Worm (Caenorhabditis elegans) whole organism, mixed stage, embryonic: ENCODE data around the gene aak-1.
A peak's percentile ranks its signal among the peaks of the same experiment; 100 is the strongest.

Experiments
- M03D4.4 ChIP-seq: sonication (generic microtip); optimal IDR thresholded peaks from 2 replicates; lab custom pipeline; 2017; ENCODE audit warnings: mild to moderate bottlenecking, missing genetic modification characterization, missing compliant biosample characterization
- blmp-1 ChIP-seq: fragments of 150-350 bp; optimal IDR thresholded peaks from 2 replicates; lab custom pipeline; 2014; ENCODE audit warnings: missing biosample characterization, missing genetic modification characterization
- ceh-39 ChIP-seq: fragments of 150-350 bp; optimal IDR thresholded peaks from 2 replicates; lab custom pipeline; 2014; ENCODE audit warnings: missing biosample characterization, missing genetic modification characterization
- ceh-43 ChIP-seq: fragments of 200-800 bp; sonication (Bioruptor generic); optimal IDR thresholded peaks from 2 replicates; lab custom pipeline; 2018; ENCODE audit warnings: mild to moderate bottlenecking, missing genetic modification characterization, moderate library complexity, missing compliant biosample characterization
- ceh-83 ChIP-seq: fragments of 200-800 bp; sonication (Bioruptor generic); optimal IDR thresholded peaks from 2 replicates; lab custom pipeline; 2018; ENCODE audit warnings: mild to moderate bottlenecking, missing genetic modification characterization, missing compliant biosample characterization
- ces-1 ChIP-seq: fragments of 150-350 bp; optimal IDR thresholded peaks from 2 replicates; lab custom pipeline; 2014; ENCODE audit warnings: missing biosample characterization, missing genetic modification reagents, missing genetic modification characterization
- cnd-1 ChIP-seq: fragments of 200-800 bp; sonication (Bioruptor generic); optimal IDR thresholded peaks from 2 replicates; lab custom pipeline; 2018; ENCODE audit warnings: mild to moderate bottlenecking, missing genetic modification characterization, missing compliant biosample characterization
- drap-1 ChIP-seq: fragments of 200-800 bp; sonication (Bioruptor generic); optimal IDR thresholded peaks from 3 replicates; lab custom pipeline; 2018; ENCODE audit warnings: mild to moderate bottlenecking, missing genetic modification characterization, missing compliant biosample characterization
- elt-1 ChIP-seq: sonication (generic microtip); optimal IDR thresholded peaks from 2 replicates; lab custom pipeline; 2017; ENCODE audit warnings: missing genetic modification characterization, mild to moderate bottlenecking, missing compliant biosample characterization, antibody characterized with exemption, moderate library complexity, borderline replicate concordance; ENCODE audit not compliant: insufficient read depth
- ham-2 ChIP-seq: fragments of 200-800 bp; sonication (Bioruptor generic); optimal IDR thresholded peaks from 2 replicates; lab custom pipeline; 2018; ENCODE audit warnings: mild to moderate bottlenecking, missing genetic modification characterization, missing compliant biosample characterization
- hlh-1 ChIP-seq: fragments of 150-350 bp; optimal IDR thresholded peaks from 2 replicates; lab custom pipeline; 2014; ENCODE audit warnings: missing biosample characterization, missing genetic modification reagents, missing genetic modification characterization
- lin-13 ChIP-seq: fragments of 150-350 bp; optimal IDR thresholded peaks from 2 replicates; lab custom pipeline; 2014; ENCODE audit warnings: missing biosample characterization, missing genetic modification characterization
- lin-32 ChIP-seq: fragments of 200-800 bp; sonication (Bioruptor generic); optimal IDR thresholded peaks from 2 replicates; lab custom pipeline; 2018; ENCODE audit warnings: mild to moderate bottlenecking, missing genetic modification characterization, missing compliant biosample characterization
- mep-1 ChIP-seq: fragments of 150-350 bp; optimal IDR thresholded peaks from 2 replicates; lab custom pipeline; 2017; ENCODE audit warnings: missing biosample characterization, missing genetic modification reagents, missing genetic modification characterization, inconsistent platforms
- mls-2 ChIP-seq: sonication (generic microtip); optimal IDR thresholded peaks from 2 replicates; lab custom pipeline; 2016; ENCODE audit warnings: mild to moderate bottlenecking, missing genetic modification characterization, moderate library complexity, missing compliant biosample characterization
- nhr-12 ChIP-seq: fragments of 150-350 bp; optimal IDR thresholded peaks from 2 replicates; lab custom pipeline; 2014; ENCODE audit warnings: missing biosample characterization, missing genetic modification characterization
- nhr-237 ChIP-seq: fragments of 150-350 bp; optimal IDR thresholded peaks from 2 replicates; lab custom pipeline; 2014; ENCODE audit warnings: missing biosample characterization, missing genetic modification characterization
- nhr-28 ChIP-seq: fragments of 150-350 bp; optimal IDR thresholded peaks from 2 replicates; lab custom pipeline; 2014; ENCODE audit warnings: missing biosample characterization, missing genetic modification characterization
- nhr-76 ChIP-seq: sonication (generic microtip); optimal IDR thresholded peaks from 2 replicates; lab custom pipeline; 2017; ENCODE audit warnings: missing biosample characterization, missing genetic modification characterization
- pha-4 ChIP-seq: fragments of 150-350 bp; optimal IDR thresholded peaks from 2 replicates; lab custom pipeline; 2018; ENCODE audit warnings: missing biosample characterization, missing genetic modification reagents, missing genetic modification characterization
- snpc-4 ChIP-seq: fragments of 150-350 bp; optimal IDR thresholded peaks from 2 replicates; lab custom pipeline; 2014; ENCODE audit warnings: missing biosample characterization, missing genetic modification characterization
- sptf-1 ChIP-seq: sonication (generic microtip); optimal IDR thresholded peaks from 2 replicates; lab custom pipeline; 2017; ENCODE audit warnings: mild to moderate bottlenecking, missing genetic modification characterization, moderate library complexity, missing compliant biosample characterization
- tbx-8 ChIP-seq: fragments of 200-800 bp; sonication (Bioruptor generic); optimal IDR thresholded peaks from 2 replicates; lab custom pipeline; 2018; ENCODE audit warnings: mild to moderate bottlenecking, missing genetic modification characterization, moderate library complexity, missing compliant biosample characterization
- unc-120 ChIP-seq: sonication (generic microtip); optimal IDR thresholded peaks from 2 replicates; lab custom pipeline; 2017; ENCODE audit warnings: missing genetic modification characterization, missing compliant biosample characterization; ENCODE audit not compliant: poor library complexity, severe bottlenecking
- unc-39 ChIP-seq: fragments of 150-350 bp; optimal IDR thresholded peaks from 2 replicates; lab custom pipeline; 2014; ENCODE audit warnings: missing biosample characterization, missing genetic modification characterization
- unc-62 ChIP-seq: fragments of 150-350 bp; optimal IDR thresholded peaks from 2 replicates; lab custom pipeline; 2014; ENCODE audit warnings: missing biosample characterization, missing genetic modification reagents, missing genetic modification characterization
- zip-8 ChIP-seq: fragments of 150-350 bp; optimal IDR thresholded peaks from 2 replicates; lab custom pipeline; 2014; ENCODE audit warnings: missing biosample characterization, missing genetic modification characterization
- ztf-11 ChIP-seq: fragments of 150-350 bp; optimal IDR thresholded peaks from 2 replicates; lab custom pipeline; 2014; ENCODE audit warnings: missing biosample characterization, missing genetic modification characterization

aak-1 gene

ce11 chrIII:8737391-8737790 is 23.5 kb downstream of the aak-1 start:
- TF ChIP-seq ceh-83 (GFP tag; lab: Kevin White, UChicago): no peak
- TF ChIP-seq ces-1 (GFP tag; lab: Kevin White, UChicago): peak; percentile 81
- TF ChIP-seq, all 35 proteins: peak for 1

ce11 chrIII:8734327-8734885 is 26.5 kb downstream of the aak-1 start:
- TF ChIP-seq unc-62 (peak; percentile 74), zip-8 (peak; percentile 26), M03D4.4 (no peak), pha-4 (tag; lab: Kevin White, UChicago) (no peak), hlh-1 (tag; lab: Kevin White, UChicago) (peak; percentile 70), unc-120 (peak; percentile 39), elt-1 (tag; lab: Kevin White, UChicago) (no peak), nhr-237 (tag; lab: Kevin White, UChicago) (peak; percentile 21)

ce11 chrIII:8733667-8734066 is 27.2 kb downstream of the aak-1 start:
- TF ChIP-seq lin-32 (GFP tag; lab: Kevin White, UChicago) (no peak), blmp-1 (tag; lab: Kevin White, UChicago) (no peak), elt-1 (tag; lab: Kevin White, UChicago) (no peak), ztf-11 (tag; lab: Kevin White, UChicago) (no peak), ham-2 (GFP tag; lab: Kevin White, UChicago) (no peak), unc-39 (tag; lab: Kevin White, UChicago) (no peak)

ce11 chrIII:8733237-8733636 is 27.7 kb downstream of the aak-1 start:
- TF ChIP-seq ceh-39 (tag; lab: Kevin White, UChicago) (no peak), blmp-1 (tag; lab: Kevin White, UChicago) (no peak), mep-1 (no peak), cnd-1 (no peak), tbx-8 (no peak), snpc-4 (tag; lab: Kevin White, UChicago) (no peak), pha-4 (tag; lab: Kevin White, UChicago) (peak; percentile 87), unc-120 (no peak), ces-1 (GFP tag; lab: Kevin White, UChicago) (no peak)

- TF ChIP-seq nhr-28 (tag; lab: Kevin White, UChicago) (no peak), ztf-11 (tag; lab: Kevin White, UChicago) (no peak), elt-1 (tag; lab: Kevin White, UChicago) (no peak), nhr-76 (tag; lab: Kevin White, UChicago) (no peak), nhr-237 (tag; lab: Kevin White, UChicago) (no peak), nhr-12 (tag; lab: Kevin White, UChicago) (no peak), sptf-1 (tag; lab: Kevin White, UChicago) (no peak), pha-4 (tag; lab: Kevin White, UChicago) (no peak), ham-2 (GFP tag; lab: Kevin White, UChicago) (no peak)
Observed at ce11 chrIII:8731973-8732372, 28.9 kb downstream of the aak-1 start.

ce11 chrIII:8731310-8731709 is 29.6 kb downstream of the aak-1 start, which contains the start of gene ZK370.4:
ZK370.4 (minus strand) TSS chrIII:8731410.
- no peak for TF ChIP-seq pha-4 (tag; lab: Kevin White, UChicago)
- TF ChIP-seq lin-13 (tag; lab: Kevin White, UChicago): no peak
- no peak for TF ChIP-seq zip-8
- no peak for TF ChIP-seq nhr-237 (tag; lab: Kevin White, UChicago)
- TF ChIP-seq mls-2 (tag; lab: Kevin White, UChicago): no peak
- no peak for TF ChIP-seq unc-39 (tag; lab: Kevin White, UChicago)
- TF ChIP-seq nhr-12 (tag; lab: Kevin White, UChicago): no peak
- TF ChIP-seq ham-2 (GFP tag; lab: Kevin White, UChicago): no peak
- TF ChIP-seq unc-62: no peak
- no peak for TF ChIP-seq nhr-76 (tag; lab: Kevin White, UChicago)
- no peak for TF ChIP-seq drap-1 (GFP tag; lab: Kevin White, UChicago)
- no peak for TF ChIP-seq tbx-8
- TF ChIP-seq ceh-43 (GFP tag; lab: Kevin White, UChicago): no peak
- no peak for TF ChIP-seq ceh-39 (tag; lab: Kevin White, UChicago)
- TF ChIP-seq nhr-28 (tag; lab: Kevin White, UChicago): no peak
